Fruit fly (Drosophila melanogaster) whole organism: ENCODE results near the gene jus.

ENCODE experiments used
- Dll ChIP-seq: fragments of >200 bp; optimal IDR thresholded peaks from 2 replicates; lab custom pipeline; 2017
- psq ChIP-seq: fragments of >200 bp; optimal IDR thresholded peaks from 2 replicates; lab custom pipeline; 2017
- usp ChIP-seq: fragments of >200 bp; optimal IDR thresholded peaks from 2 replicates; lab custom pipeline; 2017; ENCODE audit warnings: missing biosample characterization, missing genetic modification characterization, mixed read lengths

- TF ChIP-seq Dll (no peak), usp (GFP tag; lab: Kevin White, UChicago) (no peak), psq (no peak)
Measured at dm6 chr3R:29210091-29210490, 15.3 kb upstream of the jus start.
